Worm (Caenorhabditis elegans) whole organism, young adult: ENCODE data around the gene snr-6.

Source experiments
- B0019.2 ChIP-seq: fragments of 200-800 bp; sonication (Bioruptor generic); conservative IDR thresholded peaks from 2 replicates; pipeline ENCODE4 v1.3.6; 2022; ENCODE audit warnings: missing genetic modification reagents, missing genetic modification characterization, missing compliant biosample characterization
- D2030.7 ChIP-seq: fragments of 200-800 bp; sonication (Bioruptor generic); IDR thresholded peaks from 2 replicates; pipeline ENCODE4 v1.3.6; 2022; ENCODE audit warnings: missing genetic modification reagents, missing genetic modification characterization, missing compliant biosample characterization
- F22D6.2 ChIP-seq: sonication (generic microtip); optimal IDR thresholded peaks from 2 replicates; lab custom pipeline; 2016; ENCODE audit warnings: mild to moderate bottlenecking, missing genetic modification characterization, missing compliant biosample characterization
- lag-1 ChIP-seq: fragments of 200-800 bp; sonication (Bioruptor generic); IDR thresholded peaks from 2 replicates; pipeline ENCODE4 v1.3.6; 2022; ENCODE audit warnings: missing genetic modification reagents, missing genetic modification characterization, missing compliant biosample characterization
- madf-3 ChIP-seq: fragments of 200-800 bp; sonication (Bioruptor generic); IDR thresholded peaks from 2 replicates; pipeline ENCODE4 v1.3.6; 2022; ENCODE audit warnings: missing genetic modification reagents, missing genetic modification characterization, missing compliant biosample characterization
- madf-8 ChIP-seq: fragments of 200-800 bp; sonication (Bioruptor generic); conservative IDR thresholded peaks from 2 replicates; pipeline ENCODE4 v1.3.6; 2022; ENCODE audit warnings: missing genetic modification reagents, missing genetic modification characterization, missing compliant biosample characterization
- sptf-2 ChIP-seq: fragments of 200-800 bp; sonication (Bioruptor generic); optimal IDR thresholded peaks from 2 replicates; lab custom pipeline; 2018; ENCODE audit warnings: mild to moderate bottlenecking, missing genetic modification characterization, missing compliant biosample characterization
- unc-62 ChIP-seq: fragments of 150-350 bp; optimal IDR thresholded peaks from 2 replicates; lab custom pipeline; 2014; ENCODE audit warnings: missing biosample characterization, missing genetic modification reagents, missing genetic modification characterization
- ztf-6 ChIP-seq: fragments of 200-800 bp; sonication (Bioruptor generic); IDR thresholded peaks from 2 replicates; pipeline ENCODE4 v1.3.6; 2022; ENCODE audit warnings: missing genetic modification reagents, missing genetic modification characterization, missing compliant biosample characterization

ce11 chrIII:12443880-12444279 lies 14.5 kb upstream of the snr-6 start:
- no peak for TF ChIP-seq unc-62 (GFP tag; lab: Kevin White, UChicago)
- no peak for TF ChIP-seq madf-3 (GFP tag; lab: Robert Waterston, UW)
- no peak for TF ChIP-seq madf-8 (GFP tag; lab: Robert Waterston, UW)
- no peak for TF ChIP-seq B0019.2 (GFP tag; lab: Robert Waterston, UW)
- no peak for TF ChIP-seq F22D6.2
- TF ChIP-seq lag-1 = no peak
- no peak for TF ChIP-seq D2030.7 (GFP tag; lab: Robert Waterston, UW)
- no peak for TF ChIP-seq ztf-6 (GFP tag; lab: Robert Waterston, UW)
- TF ChIP-seq sptf-2 = no peak
